Worm (Caenorhabditis elegans) whole organism, young adult: ENCODE measurements around the gene C01G6.3.

Experiments used
- C17E4.6 ChIP-seq: fragments of 200-800 bp; sonication (Bioruptor generic); IDR thresholded peaks from 2 replicates; pipeline ENCODE4 v1.3.6; 2022; ENCODE audit warnings: missing genetic modification reagents, missing genetic modification characterization, missing compliant biosample characterization
- D2030.7 ChIP-seq: fragments of 200-800 bp; sonication (Bioruptor generic); IDR thresholded peaks from 2 replicates; pipeline ENCODE4 v1.3.6; 2022; ENCODE audit warnings: missing genetic modification reagents, missing genetic modification characterization, missing compliant biosample characterization
- F39B2.1 ChIP-seq: fragments of 200-800 bp; sonication (Bioruptor generic); IDR thresholded peaks from 2 replicates; pipeline ENCODE4 v1.3.6; 2022; ENCODE audit warnings: missing genetic modification reagents, missing genetic modification characterization, missing compliant biosample characterization
- F52B5.7 ChIP-seq: sonication (generic microtip); optimal IDR thresholded peaks from 2 replicates; lab custom pipeline; 2016; ENCODE audit warnings: mild to moderate bottlenecking, missing genetic modification characterization, missing compliant biosample characterization
- F57A8.1 ChIP-seq: fragments of 200-800 bp; sonication (Bioruptor generic); optimal IDR thresholded peaks from 2 replicates; lab custom pipeline; 2018; ENCODE audit warnings: mild to moderate bottlenecking, missing genetic modification characterization, moderate library complexity, missing compliant biosample characterization
- K11D2.4 ChIP-seq: fragments of 200-800 bp; sonication (Bioruptor generic); IDR thresholded peaks from 2 replicates; pipeline ENCODE4 v1.3.6; 2022; ENCODE audit warnings: missing genetic modification reagents, missing genetic modification characterization, missing compliant biosample characterization
- akir-1 ChIP-seq: fragments of 200-800 bp; sonication (Bioruptor generic); optimal IDR thresholded peaks from 2 replicates; lab custom pipeline; 2018; ENCODE audit warnings: mild to moderate bottlenecking, missing genetic modification characterization, moderate library complexity, missing compliant biosample characterization
- aptf-2 ChIP-seq: fragments of 200-800 bp; sonication (Bioruptor generic); conservative IDR thresholded peaks from 2 replicates; pipeline ENCODE4 v1.3.6; 2022; ENCODE audit warnings: missing genetic modification reagents, missing genetic modification characterization, missing compliant biosample characterization
- bed-1 ChIP-seq: fragments of 200-800 bp; sonication (Bioruptor generic); IDR thresholded peaks from 2 replicates; pipeline ENCODE4 v1.3.6; 2022; ENCODE audit warnings: missing genetic modification reagents, missing genetic modification characterization, missing compliant biosample characterization
- bed-2 ChIP-seq: fragments of 200-800 bp; sonication (Bioruptor generic); IDR thresholded peaks from 2 replicates; pipeline ENCODE4 v1.3.6; 2022; ENCODE audit warnings: missing genetic modification reagents, missing genetic modification characterization, missing compliant biosample characterization
- ccch-3 ChIP-seq: fragments of 200-800 bp; sonication (Bioruptor generic); optimal IDR thresholded peaks from 2 replicates; lab custom pipeline; 2018; ENCODE audit warnings: mild to moderate bottlenecking, missing genetic modification characterization, missing compliant biosample characterization
- chd-7 ChIP-seq: sonication (generic microtip); optimal IDR thresholded peaks from 2 replicates; lab custom pipeline; 2016; ENCODE audit warnings: mild to moderate bottlenecking, missing genetic modification characterization, moderate library complexity, missing compliant biosample characterization
- dpff-1 ChIP-seq: sonication (generic microtip); optimal IDR thresholded peaks from 2 replicates; lab custom pipeline; 2017; ENCODE audit warnings: mild to moderate bottlenecking, missing genetic modification characterization, missing compliant biosample characterization
- dpl-1 ChIP-seq: fragments of 150-350 bp; optimal IDR thresholded peaks from 2 replicates; lab custom pipeline; 2014; ENCODE audit warnings: missing biosample characterization, missing genetic modification reagents, missing genetic modification characterization
- hmg-1.2 ChIP-seq: fragments of 200-800 bp; sonication (Bioruptor generic); IDR thresholded peaks from 2 replicates; pipeline ENCODE4 v1.3.6; 2022; ENCODE audit warnings: missing genetic modification reagents, missing genetic modification characterization, missing compliant biosample characterization
- hsf-1 ChIP-seq: fragments of 200-800 bp; sonication (Bioruptor generic); IDR thresholded peaks from 2 replicates; pipeline ENCODE4 v1.3.6; 2022; ENCODE audit warnings: missing genetic modification reagents, missing genetic modification characterization, missing compliant biosample characterization
- let-526 ChIP-seq: fragments of 200-800 bp; sonication (Bioruptor generic); IDR thresholded peaks from 2 replicates; pipeline ENCODE4 v1.3.6; 2022; ENCODE audit warnings: missing genetic modification reagents, missing genetic modification characterization, missing compliant biosample characterization
- let-607 ChIP-seq, 2 experiments: fragments of 200-800 bp in 1 of 2; sonication (Bioruptor generic) in 1 of 2; sonication (generic microtip) in 1 of 2; optimal IDR thresholded peaks; 2 replicates each; lab custom pipeline; 2016 to 2018; ENCODE audit warnings: mild to moderate bottlenecking in 2 of 2, missing compliant biosample characterization in 2 of 2, missing genetic modification characterization in 2 of 2, moderate library complexity in 2 of 2, missing genotype in 1 of 2
- lin-26 ChIP-seq: fragments of 200-800 bp; sonication (Bioruptor generic); IDR thresholded peaks from 2 replicates; pipeline ENCODE4 v1.3.6; 2022; ENCODE audit warnings: missing genetic modification reagents, missing genetic modification characterization, missing compliant biosample characterization
- lin-35 ChIP-seq, 3 experiments: fragments of 150-350 bp in 2 of 3; sonication (generic microtip) in 1 of 3; optimal IDR thresholded peaks; 2 replicates each; lab custom pipeline; 2014 to 2018; ENCODE audit warnings: missing biosample characterization in 3 of 3, missing genetic modification characterization in 3 of 3, missing genetic modification reagents in 3 of 3
- lin-54 ChIP-seq: fragments of 200-800 bp; sonication (Bioruptor generic); optimal IDR thresholded peaks from 2 replicates; lab custom pipeline; 2018; ENCODE audit warnings: mild to moderate bottlenecking, missing genetic modification characterization, missing compliant biosample characterization
- lsl-1 ChIP-seq: fragments of 200-800 bp; sonication (Bioruptor generic); optimal IDR thresholded peaks from 2 replicates; lab custom pipeline; 2018; ENCODE audit warnings: mild to moderate bottlenecking, missing genetic modification characterization, moderate library complexity, missing compliant biosample characterization
- madf-10 ChIP-seq: sonication (generic microtip); optimal IDR thresholded peaks from 2 replicates; lab custom pipeline; 2016; ENCODE audit warnings: mild to moderate bottlenecking, missing genetic modification characterization, missing compliant biosample characterization
- nhr-120 ChIP-seq: fragments of 200-800 bp; sonication (Bioruptor generic); IDR thresholded peaks from 2 replicates; pipeline ENCODE4 v1.3.6; 2022; ENCODE audit warnings: missing genetic modification characterization, missing compliant biosample characterization
- pbrm-1 ChIP-seq: fragments of 200-800 bp; sonication (Bioruptor generic); IDR thresholded peaks from 2 replicates; pipeline ENCODE4 v1.3.6; 2022; ENCODE audit warnings: missing genetic modification reagents, missing genetic modification characterization, missing compliant biosample characterization
- snpc-1.3 ChIP-seq: sonication (generic microtip); optimal IDR thresholded peaks from 2 replicates; lab custom pipeline; 2017; ENCODE audit warnings: missing genetic modification characterization, mild to moderate bottlenecking, missing compliant biosample characterization, antibody characterized with exemption, moderate library complexity, missing genotype, missing genetic modification reagents; ENCODE audit not compliant: insufficient read depth
- snpc-3.4 ChIP-seq: sonication (generic microtip); optimal IDR thresholded peaks from 2 replicates; lab custom pipeline; 2017; ENCODE audit warnings: missing genetic modification characterization, mild to moderate bottlenecking, missing compliant biosample characterization, antibody characterized with exemption, moderate library complexity, missing genotype, missing genetic modification reagents
- snpc-4 ChIP-seq, 5 experiments: fragments of 150-350 bp in 1 of 5; sonication (generic microtip) in 4 of 5; optimal IDR thresholded peaks; 2 replicates each; lab custom pipeline; 2014 to 2018; ENCODE audit warnings: missing genetic modification characterization in 5 of 5, missing biosample characterization in 3 of 5, antibody characterized with exemption in 2 of 5, mild to moderate bottlenecking in 2 of 5, missing compliant biosample characterization in 2 of 5, missing genotype in 2 of 5, moderate library complexity in 2 of 5, missing genetic modification reagents in 1 of 5
- sptf-2 ChIP-seq: fragments of 200-800 bp; sonication (Bioruptor generic); optimal IDR thresholded peaks from 2 replicates; lab custom pipeline; 2018; ENCODE audit warnings: mild to moderate bottlenecking, missing genetic modification characterization, missing compliant biosample characterization
- tbp1 ChIP-seq: fragments of 200-800 bp; sonication (Bioruptor generic); optimal IDR thresholded peaks from 2 replicates; lab custom pipeline; 2018; ENCODE audit warnings: mild to moderate bottlenecking, missing genetic modification characterization, missing compliant biosample characterization
- unc-130 ChIP-seq: sonication (generic microtip); optimal IDR thresholded peaks from 2 replicates; lab custom pipeline; 2016; ENCODE audit warnings: missing genetic modification reagents, missing genetic modification characterization, missing compliant biosample characterization
- xnd-1 ChIP-seq: sonication (generic microtip); optimal IDR thresholded peaks from 2 replicates; lab custom pipeline; 2016; ENCODE audit warnings: missing genotype, missing genetic modification reagents, missing genetic modification characterization, missing compliant biosample characterization
- zfh-2 ChIP-seq: fragments of 200-800 bp; sonication (Bioruptor generic); conservative IDR thresholded peaks from 2 replicates; pipeline ENCODE4 v1.3.6; 2022; ENCODE audit warnings: missing genetic modification reagents, missing genetic modification characterization, missing compliant biosample characterization
- zim-3 ChIP-seq: sonication (generic microtip); optimal IDR thresholded peaks from 2 replicates; lab custom pipeline; 2017; ENCODE audit warnings: mild to moderate bottlenecking, missing genetic modification characterization, moderate library complexity, missing compliant biosample characterization
- ztf-18 ChIP-seq: sonication (generic microtip); optimal IDR thresholded peaks from 2 replicates; lab custom pipeline; 2016; ENCODE audit warnings: missing genotype, mild to moderate bottlenecking, missing genetic modification characterization, missing compliant biosample characterization
- ztf-22 ChIP-seq: fragments of 200-800 bp; sonication (Bioruptor generic); optimal IDR thresholded peaks from 2 replicates; lab custom pipeline; 2018; ENCODE audit warnings: mild to moderate bottlenecking, missing genetic modification characterization, moderate library complexity, missing compliant biosample characterization

The C01G6.3 gene

ce11 chrII:9246648-9247047, 23.0 kb upstream of the C01G6.3 start, which contains the start of gene T26C5.5:
Gene T26C5.5 (minus strand): TSS chrII:9246748.
- TF ChIP-seq hsf-1 (GFP tag; lab: Robert Waterston, UW), result no peak
- no peak for TF ChIP-seq chd-7 (tag; lab: Kevin White, UChicago)
- no peak for TF ChIP-seq aptf-2 (GFP tag; lab: Robert Waterston, UW)
- TF ChIP-seq unc-130 (GFP tag; lab: Kevin White, UChicago), result no peak
- no peak for TF ChIP-seq pbrm-1 (GFP tag; lab: Robert Waterston, UW)
- TF ChIP-seq akir-1, result no peak
- no peak for TF ChIP-seq sptf-2 (GFP tag; lab: Kevin White, UChicago)
- no peak for TF ChIP-seq tbp1 (GFP tag; lab: Kevin White, UChicago)
- no peak for TF ChIP-seq ztf-18
- TF ChIP-seq hmg-1.2, result no peak
- no peak for TF ChIP-seq snpc-4 (GFP tag; optimal IDR thresholded peaks at IDR 0.05; lab: Kevin White, UChicago)
- TF ChIP-seq snpc-4 (tag; optimal IDR thresholded peaks at IDR 0.05; lab: Kevin White, UChicago), result no peak
- no peak for TF ChIP-seq snpc-1.3 (tag; lab: Kevin White, UChicago)
- TF ChIP-seq bed-2 (GFP tag; lab: Robert Waterston, UW), result no peak
- TF ChIP-seq let-607 (tag; optimal IDR thresholded peaks at IDR 0.05; lab: Kevin White, UChicago), result no peak
- no peak for TF ChIP-seq let-526 (GFP tag; lab: Robert Waterston, UW)
- TF ChIP-seq D2030.7 (GFP tag; lab: Robert Waterston, UW), result no peak
- TF ChIP-seq lsl-1 (GFP tag; lab: Kevin White, UChicago), result no peak

ce11 chrII:9250422-9250821, 19.3 kb upstream of the C01G6.3 start, which contains the start of gene T26C5.4:
Gene T26C5.4 (minus strand): TSS chrII:9250522.
- TF ChIP-seq lin-54 (GFP tag; lab: Kevin White, UChicago) (no peak), K11D2.4 (GFP tag; lab: Robert Waterston, UW) (no peak), zim-3 (tag; lab: Kevin White, UChicago) (no peak), bed-2 (GFP tag; lab: Robert Waterston, UW) (no peak), lin-35 (GFP tag; optimal IDR thresholded peaks at IDR 0.05; lab: Kevin White, UChicago) (no peak), hsf-1 (GFP tag; lab: Robert Waterston, UW) (no peak), let-607 (tag; optimal IDR thresholded peaks at IDR 0.05; lab: Kevin White, UChicago) (no peak), F57A8.1 (no peak), dpl-1 (GFP tag; lab: Kevin White, UChicago) (no peak), ztf-22 (GFP tag; lab: Kevin White, UChicago) (no peak), dpff-1 (no peak), nhr-120 (GFP tag; lab: Robert Waterston, UW) (no peak), bed-1 (no peak), ccch-3 (GFP tag; lab: Kevin White, UChicago) (no peak)

DNA sequence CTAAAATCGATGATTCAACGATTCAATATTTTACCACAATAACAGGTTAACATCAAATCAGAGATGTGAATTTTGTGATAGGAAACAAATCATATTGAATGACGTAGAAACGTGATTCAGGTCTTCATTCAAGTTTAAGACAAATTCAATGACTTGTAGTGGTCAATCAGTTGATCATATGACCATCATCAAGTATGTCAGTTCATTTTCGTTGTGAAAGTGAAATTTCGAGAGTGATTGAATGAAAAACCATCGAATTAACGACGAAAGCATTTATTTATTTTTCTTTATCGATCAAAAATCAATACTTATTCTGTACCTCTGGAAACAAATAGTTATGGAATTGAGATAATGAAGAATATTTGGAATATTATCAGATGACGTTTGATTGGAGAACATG, 18.2 kb upstream of the C01G6.3 start:
- TF ChIP-seq snpc-3.4, result no peak

DNA sequence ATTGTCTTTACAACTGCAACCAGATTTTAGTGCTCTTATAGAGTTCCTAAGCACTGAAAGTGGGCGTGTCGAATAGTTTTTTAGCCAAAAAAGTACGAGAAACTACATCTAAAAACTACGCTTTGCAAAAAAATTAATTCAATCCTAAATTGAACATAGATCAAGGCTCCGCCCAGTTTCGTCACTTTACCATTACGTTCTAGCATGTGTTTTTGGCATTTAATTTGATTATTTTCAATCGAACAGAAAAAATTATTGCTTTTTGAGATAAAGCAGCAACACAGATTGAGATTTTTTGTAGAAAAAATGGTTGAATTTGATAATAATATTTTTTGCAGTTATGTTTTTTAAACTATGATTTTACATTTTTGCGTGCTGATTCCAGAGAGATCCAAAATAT, 15.5 kb upstream of the C01G6.3 start, which contains the start of gene nlp-82:
Gene nlp-82, minus strand, starts transcription at position 101 of the 400 bp plus-strand sequence.
- TF ChIP-seq C17E4.6 (GFP tag; lab: Robert Waterston, UW), result no peak
- TF ChIP-seq xnd-1 (tag; lab: Kevin White, UChicago), result no peak
- no peak for TF ChIP-seq F39B2.1 (GFP tag; lab: Robert Waterston, UW)
- TF ChIP-seq lin-26 (GFP tag; lab: Robert Waterston, UW), result no peak
- no peak for TF ChIP-seq madf-10 (tag; lab: Kevin White, UChicago)
- TF ChIP-seq zfh-2 (GFP tag; lab: Robert Waterston, UW), result no peak
- no peak for TF ChIP-seq F52B5.7
